Fruit fly (Drosophila melanogaster): Measurements from ENCODE around the gene shv.

dm6 chr2L:481400-481756 lies 28.5 kb downstream of the shv start:
- no peak for TF ChIP-seq Sin3A (optimal IDR thresholded peaks at IDR 0.05)
- no peak for TF ChIP-seq psq (optimal IDR thresholded peaks at IDR 0.05)
- TF ChIP-seq h (optimal IDR thresholded peaks at IDR 0.05), result no peak
- no peak for TF ChIP-seq Myc (optimal IDR thresholded peaks at IDR 0.05)
- TF ChIP-seq insv (optimal IDR thresholded peaks at IDR 0.05), result no peak
